Worm (Caenorhabditis elegans) whole organism, L1 larva: ENCODE measurements around the gene rbm-26.
A peak's percentile ranks its signal among the peaks of the same experiment; 100 is the strongest.

Experiments
- C34B4.2 ChIP-seq: sonication (generic microtip); optimal IDR thresholded peaks from 2 replicates; lab custom pipeline; 2017; ENCODE audit warnings: mild to moderate bottlenecking, missing genetic modification characterization, missing compliant biosample characterization
- Y116A8C.19 ChIP-seq: sonication (generic microtip); optimal IDR thresholded peaks from 2 replicates; lab custom pipeline; 2016; ENCODE audit warnings: missing compliant biosample characterization, missing genetic modification characterization, borderline replicate concordance
- alr-1 ChIP-seq: fragments of 200-800 bp; sonication (Bioruptor generic); optimal IDR thresholded peaks from 2 replicates; lab custom pipeline; 2018; ENCODE audit warnings: borderline replicate concordance, mild to moderate bottlenecking, missing genetic modification characterization, missing compliant biosample characterization
- ceh-63 ChIP-seq: fragments of 200-800 bp; sonication (Bioruptor generic); optimal IDR thresholded peaks from 2 replicates; lab custom pipeline; 2018; ENCODE audit warnings: mild to moderate bottlenecking, missing genetic modification characterization, missing compliant biosample characterization
- ceh-90 ChIP-seq: sonication (generic microtip); optimal IDR thresholded peaks from 2 replicates; lab custom pipeline; 2016; ENCODE audit warnings: missing genetic modification characterization, missing compliant biosample characterization
- dpl-1 ChIP-seq, 3 experiments: fragments of 150-350 bp in 2 of 3; sonication (generic microtip) in 1 of 3; optimal IDR thresholded peaks; 2 replicates each; lab custom pipeline; 2014 to 2017; ENCODE audit warnings: missing biosample characterization in 3 of 3, missing genetic modification characterization in 3 of 3, missing genetic modification reagents in 3 of 3
- dsc-1 ChIP-seq: sonication (generic microtip); optimal IDR thresholded peaks from 2 replicates; lab custom pipeline; 2016; ENCODE audit warnings: mild to moderate bottlenecking, missing genetic modification characterization, missing compliant biosample characterization
- efl-1 ChIP-seq, 4 experiments: fragments of 150-350 bp; optimal IDR thresholded peaks in 3 of 4; peaks in 1 of 4; 1 replicate in 1 of 4; 2 replicates in 3 of 4; lab custom pipeline; 2014; ENCODE audit warnings: missing biosample characterization in 2 of 4, missing genetic modification characterization in 2 of 4, missing genetic modification reagents in 2 of 4
- egl-13 ChIP-seq: sonication (generic microtip); optimal IDR thresholded peaks from 2 replicates; lab custom pipeline; 2016; ENCODE audit warnings: missing genotype, missing genetic modification reagents, missing genetic modification characterization, missing compliant biosample characterization
- elt-2 ChIP-seq: sonication (generic microtip); optimal IDR thresholded peaks from 2 replicates; lab custom pipeline; 2016; ENCODE audit warnings: missing genetic modification characterization, mild to moderate bottlenecking, inconsistent platforms, missing compliant biosample characterization, missing genetic modification reagents
- ets-5 ChIP-seq: fragments of 200-800 bp; sonication (Bioruptor generic); IDR thresholded peaks from 2 replicates; pipeline ENCODE4 v1.3.6; 2022; ENCODE audit warnings: missing genetic modification characterization, missing compliant biosample characterization
- fkh-4 ChIP-seq: sonication (generic microtip); optimal IDR thresholded peaks from 2 replicates; lab custom pipeline; 2016; ENCODE audit warnings: missing compliant biosample characterization, missing genetic modification characterization, borderline replicate concordance
- grh-1 ChIP-seq: fragments of 200-800 bp; sonication (Bioruptor generic); IDR thresholded peaks from 2 replicates; pipeline ENCODE4 v1.3.6; 2022; ENCODE audit warnings: missing genetic modification reagents, missing genetic modification characterization, missing compliant biosample characterization
- hpl-2 ChIP-seq: fragments of 150-350 bp; optimal IDR thresholded peaks from 2 replicates; lab custom pipeline; 2014; ENCODE audit warnings: missing biosample characterization, missing genetic modification reagents, missing genetic modification characterization
- irx-1 ChIP-seq: sonication (generic microtip); optimal IDR thresholded peaks from 2 replicates; lab custom pipeline; 2016; ENCODE audit warnings: missing genetic modification characterization, missing compliant biosample characterization
- isw-1 ChIP-seq: fragments of 200-800 bp; sonication (Bioruptor generic); IDR thresholded peaks from 2 replicates; pipeline ENCODE4 v1.3.6; 2022; ENCODE audit warnings: missing genetic modification characterization, missing compliant biosample characterization
- lin-14 ChIP-seq: fragments of 200-800 bp; sonication (Bioruptor generic); optimal IDR thresholded peaks from 2 replicates; lab custom pipeline; 2018; ENCODE audit warnings: mild to moderate bottlenecking, missing genetic modification characterization, moderate library complexity, missing compliant biosample characterization
- lin-15B ChIP-seq: fragments of 150-350 bp; sonication (generic microtip); optimal IDR thresholded peaks from 3 replicates; lab custom pipeline; 2014; ENCODE audit warnings: missing biosample characterization, missing genetic modification characterization
- lir-3 ChIP-seq: sonication (generic microtip); optimal IDR thresholded peaks from 2 replicates; lab custom pipeline; 2016; ENCODE audit warnings: mild to moderate bottlenecking, missing genetic modification characterization, moderate library complexity, missing compliant biosample characterization; ENCODE audit not compliant: poor library complexity
- lsy-2 ChIP-seq, 2 experiments: fragments of 150-350 bp; optimal IDR thresholded peaks; 2 replicates each; lab custom pipeline; 2014; ENCODE audit warnings: missing biosample characterization in 2 of 2, missing genetic modification characterization in 2 of 2
- mab-9 ChIP-seq: fragments of 200-800 bp; sonication (Bioruptor generic); IDR thresholded peaks from 2 replicates; pipeline ENCODE4 v1.3.6; 2022; ENCODE audit warnings: missing genetic modification reagents, missing genetic modification characterization, missing compliant biosample characterization
- mef-2 ChIP-seq: fragments of 150-350 bp; optimal IDR thresholded peaks from 2 replicates; lab custom pipeline; 2014; ENCODE audit warnings: missing biosample characterization, missing genetic modification characterization
- nhr-237 ChIP-seq: fragments of 150-350 bp; optimal IDR thresholded peaks from 2 replicates; lab custom pipeline; 2014; ENCODE audit warnings: missing biosample characterization, missing genetic modification characterization
- nhr-28 ChIP-seq: fragments of 150-350 bp; optimal IDR thresholded peaks from 2 replicates; lab custom pipeline; 2014; ENCODE audit warnings: missing biosample characterization, missing genetic modification characterization
- nhr-47 ChIP-seq: sonication (generic microtip); optimal IDR thresholded peaks from 2 replicates; lab custom pipeline; 2016; ENCODE audit warnings: mild to moderate bottlenecking, missing genetic modification characterization, moderate library complexity, missing compliant biosample characterization
- nhr-71 ChIP-seq: sonication (generic microtip); optimal IDR thresholded peaks from 2 replicates; lab custom pipeline; 2016; ENCODE audit warnings: mild to moderate bottlenecking, missing genetic modification characterization, moderate library complexity, missing compliant biosample characterization
- nhr-76 ChIP-seq: sonication (generic microtip); optimal IDR thresholded peaks from 2 replicates; lab custom pipeline; 2017; ENCODE audit warnings: missing biosample characterization, missing genetic modification characterization
- nhr-85 ChIP-seq: sonication (generic microtip); peaks from one replicate; lab custom pipeline; 2016; ENCODE audit warnings: missing genetic modification characterization, inconsistent platforms, missing compliant biosample characterization
- nhr-90 ChIP-seq: sonication (generic microtip); optimal IDR thresholded peaks from 2 replicates; lab custom pipeline; 2016; ENCODE audit warnings: mild to moderate bottlenecking, missing genetic modification characterization, missing compliant biosample characterization; ENCODE audit not compliant: poor library complexity
- pag-3 ChIP-seq: sonication (generic microtip); optimal IDR thresholded peaks from 2 replicates; lab custom pipeline; 2017; ENCODE audit warnings: missing genetic modification characterization, mild to moderate bottlenecking, missing compliant biosample characterization, antibody characterized with exemption, borderline replicate concordance; ENCODE audit not compliant: insufficient read depth
- pax-3 ChIP-seq: fragments of 200-800 bp; sonication (Bioruptor generic); optimal IDR thresholded peaks from 2 replicates; lab custom pipeline; 2018; ENCODE audit warnings: mild to moderate bottlenecking, missing genetic modification characterization, moderate library complexity, missing compliant biosample characterization
- skn-1 ChIP-seq: fragments of 150-350 bp; optimal IDR thresholded peaks from 2 replicates; lab custom pipeline; 2014; ENCODE audit warnings: missing biosample characterization, missing genetic modification characterization
- snpc-4 ChIP-seq: fragments of 150-350 bp; optimal IDR thresholded peaks from 2 replicates; lab custom pipeline; 2014; ENCODE audit warnings: missing biosample characterization, missing genetic modification characterization
- sox-4 ChIP-seq: sonication (generic microtip); optimal IDR thresholded peaks from 2 replicates; lab custom pipeline; 2016; ENCODE audit warnings: missing genetic modification characterization, missing compliant biosample characterization
- sptf-1 ChIP-seq: fragments of 150-350 bp; optimal IDR thresholded peaks from 2 replicates; lab custom pipeline; 2014; ENCODE audit warnings: missing biosample characterization, missing genetic modification characterization
- swsn-7 ChIP-seq: sonication (generic microtip); optimal IDR thresholded peaks from 2 replicates; lab custom pipeline; 2016; ENCODE audit warnings: missing genetic modification characterization, missing compliant biosample characterization
- tbx-2 ChIP-seq: sonication (generic microtip); optimal IDR thresholded peaks from 2 replicates; lab custom pipeline; 2016; ENCODE audit warnings: missing genetic modification characterization, missing compliant biosample characterization
- unc-62 ChIP-seq: fragments of 150-350 bp; optimal IDR thresholded peaks from 2 replicates; lab custom pipeline; 2014; ENCODE audit warnings: missing biosample characterization, missing genetic modification reagents, missing genetic modification characterization
- unc-98 ChIP-seq: fragments of 200-800 bp; sonication (Bioruptor generic); IDR thresholded peaks from 2 replicates; pipeline ENCODE4 v1.3.6; 2022; ENCODE audit warnings: missing genetic modification characterization, missing compliant biosample characterization
- vab-15 ChIP-seq: sonication (generic microtip); optimal IDR thresholded peaks from 2 replicates; lab custom pipeline; 2017; ENCODE audit warnings: missing genotype, mild to moderate bottlenecking, missing genetic modification characterization, missing compliant biosample characterization
- ztf-4 ChIP-seq: fragments of 150-350 bp; optimal IDR thresholded peaks from 2 replicates; lab custom pipeline; 2014; ENCODE audit warnings: missing biosample characterization, missing genetic modification characterization

rbm-26 gene

DNA sequence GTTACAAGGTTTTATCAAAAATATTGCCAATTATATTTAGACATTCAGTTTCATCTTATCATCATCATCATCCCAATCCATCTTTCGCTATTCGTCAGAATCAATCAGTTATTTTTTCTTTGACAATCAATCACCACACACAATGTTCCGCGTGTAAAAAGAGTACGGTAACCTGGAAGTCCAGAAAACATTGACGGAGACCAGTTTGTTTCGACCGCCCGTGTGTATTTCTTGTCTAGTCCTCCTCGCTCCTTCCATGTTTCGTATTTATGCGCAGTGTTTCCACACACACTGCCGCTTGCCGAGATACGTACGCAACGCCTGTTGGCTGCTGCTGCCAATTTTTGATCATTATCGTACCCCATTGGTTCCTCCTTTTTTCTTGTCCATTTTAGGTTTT lies 666 bp upstream of the rbm-26 start (continued):
- no peak for TF ChIP-seq mef-2 (tag; lab: Kevin White, UChicago)
- peak in 1 of 3 experiments; percentile 8 for TF ChIP-seq dpl-1 (GFP tag; optimal IDR thresholded peaks at IDR 0.05; lab: Kevin White, UChicago)
- peak in 1 of 2 experiments; percentile 87 for TF ChIP-seq lsy-2 (tag; optimal IDR thresholded peaks at IDR 0.05; lab: Kevin White, UChicago)
- no peak for TF ChIP-seq ztf-4 (tag; lab: Kevin White, UChicago)
- TF ChIP-seq alr-1 (tag; lab: Kevin White, UChicago), result no peak
- no peak for TF ChIP-seq sptf-1 (tag; lab: Kevin White, UChicago)
- TF ChIP-seq isw-1, result no peak
- peak in 1 of 2 experiments; percentile 24 for TF ChIP-seq efl-1 (optimal IDR thresholded peaks at IDR 0.05; lab: Kevin White, UChicago)
- peak in 1 of 2 experiments; percentile 5 for TF ChIP-seq efl-1 (GFP tag; optimal IDR thresholded peaks at IDR 0.05 in 1 of 2; lab: Kevin White, UChicago)
- TF ChIP-seq pax-3 (tag; lab: Kevin White, UChicago), result no peak
- TF ChIP-seq unc-98, result no peak
- TF ChIP-seq nhr-85 (tag; lab: Kevin White, UChicago), result peak; percentile 80
- no peak for TF ChIP-seq nhr-90 (tag; lab: Kevin White, UChicago)
- TF ChIP-seq nhr-237 (tag; lab: Kevin White, UChicago), result no peak
- no peak for TF ChIP-seq sox-4 (tag; lab: Kevin White, UChicago)
- no peak for TF ChIP-seq skn-1
- no peak for TF ChIP-seq snpc-4
- TF ChIP-seq pag-3 (tag; lab: Kevin White, UChicago), result no peak
- no peak for TF ChIP-seq fkh-4 (tag; lab: Kevin White, UChicago)
- TF ChIP-seq irx-1 (tag; lab: Kevin White, UChicago), result no peak
- TF ChIP-seq C34B4.2, result no peak
- no peak; the same call in 1 of the 2 replicates for TF ChIP-seq grh-1 (GFP tag; lab: Robert Waterston, UW)
- TF ChIP-seq lin-14 (GFP tag; lab: Kevin White, UChicago), result peak; percentile 69
- no peak for TF ChIP-seq hpl-2 (GFP tag; lab: Kevin White, UChicago)
- no peak for TF ChIP-seq swsn-7 (tag; lab: Kevin White, UChicago)
- no peak for TF ChIP-seq nhr-76 (tag; lab: Kevin White, UChicago)
- TF ChIP-seq Y116A8C.19 (tag; lab: Kevin White, UChicago), result no peak
- no peak for TF ChIP-seq nhr-28 (tag; lab: Kevin White, UChicago)
- TF ChIP-seq lir-3 (tag; lab: Kevin White, UChicago), result no peak
- peak; percentile 37 for TF ChIP-seq nhr-71 (tag; lab: Kevin White, UChicago)
- no peak for TF ChIP-seq lin-15B
- no peak for TF ChIP-seq ceh-63 (GFP tag; lab: Kevin White, UChicago)
- TF ChIP-seq mab-9 (GFP tag; lab: Robert Waterston, UW), result no peak
- no peak for TF ChIP-seq ceh-90 (tag; lab: Kevin White, UChicago)
- TF ChIP-seq tbx-2 (tag; lab: Kevin White, UChicago), result peak; percentile 29
- no peak for TF ChIP-seq unc-62 (GFP tag; lab: Kevin White, UChicago)
- no peak for TF ChIP-seq nhr-47
- peak; percentile 38 for TF ChIP-seq elt-2 (tag; lab: Kevin White, UChicago)
- no peak for TF ChIP-seq ets-5 (GFP tag; lab: Robert Waterston, UW)
- TF ChIP-seq egl-13 (tag; lab: Kevin White, UChicago), result no peak
- TF ChIP-seq dsc-1 (tag; lab: Kevin White, UChicago), result no peak
- TF ChIP-seq vab-15 (tag; lab: Kevin White, UChicago), result no peak
